Worm (Caenorhabditis elegans) whole organism, midembryonic: ENCODE results near the gene nhr-133.

ENCODE experiments used
- T22C8.4 ChIP-seq: fragments of 200-800 bp; sonication (Bioruptor generic); IDR thresholded peaks from 2 replicates; pipeline ENCODE4 v1.3.6; 2022; ENCODE audit warnings: missing genetic modification characterization, missing compliant biosample characterization
- cog-1 ChIP-seq: sonication (generic microtip); optimal IDR thresholded peaks from 2 replicates; lab custom pipeline; 2016; ENCODE audit warnings: missing genetic modification characterization, missing compliant biosample characterization
- flt-1 ChIP-seq: fragments of 200-800 bp; sonication (Bioruptor generic); IDR thresholded peaks from 2 replicates; pipeline ENCODE4 v1.3.6; 2022; ENCODE audit warnings: missing genetic modification characterization, missing compliant biosample characterization
- klf-2 ChIP-seq: fragments of 200-800 bp; sonication (Bioruptor generic); conservative IDR thresholded peaks from 2 replicates; pipeline ENCODE4 v1.3.6; 2022; ENCODE audit warnings: missing genetic modification reagents, missing genetic modification characterization, missing compliant biosample characterization
- med-1 ChIP-seq: sonication (generic microtip); optimal IDR thresholded peaks from 2 replicates; lab custom pipeline; 2017; ENCODE audit warnings: missing genetic modification characterization, mild to moderate bottlenecking, missing compliant biosample characterization, antibody characterized with exemption, missing genetic modification reagents; ENCODE audit not compliant: insufficient read depth
- tab-1 ChIP-seq: fragments of 200-800 bp; sonication (Bioruptor generic); IDR thresholded peaks from 2 replicates; pipeline ENCODE4 v1.3.6; 2022; ENCODE audit warnings: missing genetic modification characterization, missing compliant biosample characterization
- ztf-23 ChIP-seq: fragments of 200-800 bp; sonication (Bioruptor generic); IDR thresholded peaks from 2 replicates; pipeline ENCODE4 v1.3.6; 2022; ENCODE audit warnings: missing genetic modification reagents, missing genetic modification characterization, missing compliant biosample characterization

DNA sequence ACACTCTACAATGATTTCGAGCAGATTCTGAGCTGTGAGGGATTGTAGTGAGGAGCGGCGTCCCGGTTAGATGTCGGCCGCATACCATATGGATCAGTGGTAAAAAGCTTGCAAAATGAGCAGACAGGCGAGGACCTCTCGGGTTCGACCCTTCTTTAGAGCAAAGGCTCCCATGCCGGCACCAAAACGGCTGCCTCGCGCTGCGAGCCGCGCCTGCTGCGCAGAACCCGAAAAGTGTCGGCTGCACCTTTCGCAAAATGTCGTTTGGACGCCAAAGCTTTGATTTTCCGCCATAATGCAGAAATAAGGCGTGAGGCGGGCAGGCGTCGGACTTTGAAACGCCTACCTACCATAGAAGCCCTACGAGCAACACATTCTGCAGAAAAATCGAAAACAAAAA is 21.5 kb downstream of the nhr-133 start:
- TF ChIP-seq cog-1 (tag; lab: Kevin White, UChicago) (no peak), T22C8.4 (GFP tag; lab: Robert Waterston, UW) (no peak), klf-2 (GFP tag; lab: Robert Waterston, UW) (no peak), flt-1 (no peak), med-1 (GFP tag; lab: Kevin White, UChicago) (no peak), ztf-23 (GFP tag; lab: Robert Waterston, UW) (no peak), tab-1 (GFP tag; lab: Robert Waterston, UW) (no peak)
